Worm (Caenorhabditis elegans): Measurements from ENCODE around the gene srh-17.

Gene srh-17

ce11 chrV:14648825-14649224, 12.3 kb upstream of the srh-17 start:
- TF ChIP-seq sdz-38 (tag; optimal IDR thresholded peaks at IDR 0.05) = no peak
- TF ChIP-seq sptf-2 (GFP tag; optimal IDR thresholded peaks at IDR 0.05) = no peak
- TF ChIP-seq T07F8.4 (tag; optimal IDR thresholded peaks at IDR 0.05) = no peak
- no peak for TF ChIP-seq ztf-25 (GFP tag; IDR thresholded peaks at IDR 0.05)
- no peak for TF ChIP-seq hlh-26 (GFP tag; conservative IDR thresholded peaks at IDR 0.05)
- TF ChIP-seq T26A5.8 (tag; optimal IDR thresholded peaks at IDR 0.05) = no peak
- no peak for TF ChIP-seq snpc-4 (GFP tag; optimal IDR thresholded peaks at IDR 0.05)
- no peak for TF ChIP-seq snpc-4 (tag; optimal IDR thresholded peaks at IDR 0.05)

DNA sequence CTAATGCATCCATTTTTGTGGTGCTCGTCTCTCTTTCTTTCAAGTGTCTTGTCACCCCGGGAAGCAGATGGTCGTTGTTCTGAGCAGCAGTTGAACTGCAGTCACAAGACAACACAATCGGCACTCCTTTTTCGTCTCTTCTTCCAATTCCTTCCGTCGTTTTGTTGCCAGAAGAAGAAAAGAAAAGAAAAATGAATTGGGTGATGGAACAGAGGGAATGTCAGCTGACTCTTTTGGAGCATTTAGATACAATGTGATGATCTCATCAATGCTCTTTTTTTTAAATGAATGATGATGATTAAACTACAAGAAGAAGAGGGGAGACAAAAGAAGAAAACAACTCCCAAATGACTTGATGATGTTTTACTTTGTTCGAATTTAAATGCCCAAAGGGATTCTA, 11.2 kb upstream of the srh-17 start:
- TF ChIP-seq lag-1 (GFP tag; IDR thresholded peaks at IDR 0.05) (no peak), B0035.1 (tag; optimal IDR thresholded peaks at IDR 0.05) (no peak), madf-8 (GFP tag; conservative IDR thresholded peaks at IDR 0.05) (no peak), egl-18 (GFP tag; IDR thresholded peaks at IDR 0.05) (no peak), die-1 (tag; optimal IDR thresholded peaks at IDR 0.05) (no peak), him-1 (tag; optimal IDR thresholded peaks at IDR 0.05) (no peak), cebp-1 (GFP tag; IDR thresholded peaks at IDR 0.05) (no peak), cebp-1 (tag; optimal IDR thresholded peaks at IDR 0.05) (peak; percentile 19), nfya-2 (GFP tag; IDR thresholded peaks at IDR 0.05) (no peak)

ce11 chrV:14650631-14651030, 10.5 kb upstream of the srh-17 start:
- TF ChIP-seq snpc-4 (GFP tag; optimal IDR thresholded peaks at IDR 0.05) (no peak), snpc-4 (tag; optimal IDR thresholded peaks at IDR 0.05) (no peak), tlf-1 (GFP tag; optimal IDR thresholded peaks at IDR 0.05) (no peak), attf-3 (GFP tag; conservative IDR thresholded peaks at IDR 0.05) (no peak), ZK185.1 (tag; optimal IDR thresholded peaks at IDR 0.05; ENCODE audit: poor library complexity, severe bottlenecking) (no peak), unc-130 (GFP tag; optimal IDR thresholded peaks at IDR 0.05) (no peak), nhr-90 (tag; optimal IDR thresholded peaks at IDR 0.05) (no peak), B0336.3 (GFP tag; IDR thresholded peaks at IDR 0.05) (no peak), ets-4 (GFP tag; optimal IDR thresholded peaks at IDR 0.05) (no peak), gei-17 (GFP tag; optimal IDR thresholded peaks at IDR 0.05) (no peak), die-1 (tag; optimal IDR thresholded peaks at IDR 0.05) (no peak), atf-7 (tag; optimal IDR thresholded peaks at IDR 0.05) (no peak), F33H1.4 (GFP tag; IDR thresholded peaks at IDR 0.05) (no peak), rec-8 (tag; optimal IDR thresholded peaks at IDR 0.05) (no peak), C17E4.6 (GFP tag; IDR thresholded peaks at IDR 0.05) (no peak), attf-6 (GFP tag; IDR thresholded peaks at IDR 0.05) (no peak), ztf-25 (GFP tag; IDR thresholded peaks at IDR 0.05) (no peak)

- TF ChIP-seq hrde-1 (tag; optimal IDR thresholded peaks at IDR 0.05; ENCODE audit: borderline replicate concordance) (no peak), aptf-2 (GFP tag; conservative IDR thresholded peaks at IDR 0.05) (no peak), egrh-3 (GFP tag; IDR thresholded peaks at IDR 0.05) (no peak), ceh-27 (GFP tag; optimal IDR thresholded peaks at IDR 0.05) (no peak), Y53F4B.3 (GFP tag; IDR thresholded peaks at IDR 0.05) (no peak), nhr-120 (GFP tag; IDR thresholded peaks at IDR 0.05) (no peak), F49E8.2 (tag; optimal IDR thresholded peaks at IDR 0.05; ENCODE audit: insufficient read depth) (no peak), rec-8 (tag; optimal IDR thresholded peaks at IDR 0.05) (no peak), sea-2 (GFP tag; IDR thresholded peaks at IDR 0.05) (no peak), T26A5.8 (tag; optimal IDR thresholded peaks at IDR 0.05) (no peak), attf-6 (GFP tag; IDR thresholded peaks at IDR 0.05) (no peak), hsf-1 (GFP tag; IDR thresholded peaks at IDR 0.05) (no peak), cebp-1 (GFP tag; IDR thresholded peaks at IDR 0.05) (no peak), cebp-1 (tag; optimal IDR thresholded peaks at IDR 0.05) (no peak)
These were observed 5.4 kb upstream of the srh-17 start for ce11 chrV:14655689-14656088.
